Worm (Caenorhabditis elegans) whole organism, young adult: Measurements from ENCODE around the gene cav-1.

Experiments
- F49E8.2 ChIP-seq: sonication (generic microtip); optimal IDR thresholded peaks from 3 replicates; lab custom pipeline; 2017; ENCODE audit warnings: missing genetic modification characterization, mild to moderate bottlenecking, missing compliant biosample characterization, antibody characterized with exemption, moderate library complexity; ENCODE audit not compliant: insufficient read depth
- F57A8.1 ChIP-seq: fragments of 200-800 bp; sonication (Bioruptor generic); optimal IDR thresholded peaks from 2 replicates; lab custom pipeline; 2018; ENCODE audit warnings: mild to moderate bottlenecking, missing genetic modification characterization, moderate library complexity, missing compliant biosample characterization
- Y53F4B.3 ChIP-seq: fragments of 200-800 bp; sonication (Bioruptor generic); IDR thresholded peaks from 2 replicates; pipeline ENCODE4 v1.3.6; 2022; ENCODE audit warnings: missing genetic modification reagents, missing genetic modification characterization, missing compliant biosample characterization
- cebp-2 ChIP-seq: fragments of 200-800 bp; sonication (Bioruptor generic); IDR thresholded peaks from 2 replicates; pipeline ENCODE4 v1.3.6; 2022; ENCODE audit warnings: missing genetic modification characterization, missing compliant biosample characterization
- dox-1 ChIP-seq: fragments of 200-800 bp; sonication (Bioruptor generic); IDR thresholded peaks from 2 replicates; pipeline ENCODE4 v1.3.6; 2022; ENCODE audit warnings: missing genetic modification reagents, missing genetic modification characterization, missing compliant biosample characterization
- ets-4 ChIP-seq: fragments of 200-800 bp; sonication (Bioruptor generic); optimal IDR thresholded peaks from 2 replicates; lab custom pipeline; 2018; ENCODE audit warnings: mild to moderate bottlenecking, missing genetic modification characterization, missing compliant biosample characterization
- hmg-1.2 ChIP-seq: fragments of 200-800 bp; sonication (Bioruptor generic); IDR thresholded peaks from 2 replicates; pipeline ENCODE4 v1.3.6; 2022; ENCODE audit warnings: missing genetic modification reagents, missing genetic modification characterization, missing compliant biosample characterization
- nhr-90 ChIP-seq: sonication (generic microtip); optimal IDR thresholded peaks from 2 replicates; lab custom pipeline; 2016; ENCODE audit warnings: missing genotype, mild to moderate bottlenecking, missing genetic modification characterization, missing compliant biosample characterization
- pbrm-1 ChIP-seq: fragments of 200-800 bp; sonication (Bioruptor generic); IDR thresholded peaks from 2 replicates; pipeline ENCODE4 v1.3.6; 2022; ENCODE audit warnings: missing genetic modification reagents, missing genetic modification characterization, missing compliant biosample characterization
- rpc-1 ChIP-seq, 2 experiments: fragments of 150-350 bp in 1 of 2; sonication (generic microtip) in 1 of 2; optimal IDR thresholded peaks; 2 replicates each; lab custom pipeline; 2014 to 2018; ENCODE audit warnings: missing biosample characterization in 1 of 2, missing genetic modification characterization in 1 of 2, missing genetic modification reagents in 1 of 2, missing genotype in 1 of 2
- unc-130 ChIP-seq: sonication (generic microtip); optimal IDR thresholded peaks from 2 replicates; lab custom pipeline; 2016; ENCODE audit warnings: missing genetic modification reagents, missing genetic modification characterization, missing compliant biosample characterization
- unc-62 ChIP-seq: fragments of 150-350 bp; optimal IDR thresholded peaks from 2 replicates; lab custom pipeline; 2014; ENCODE audit warnings: missing biosample characterization, missing genetic modification reagents, missing genetic modification characterization

- TF ChIP-seq cebp-2 (GFP tag; lab: Robert Waterston, UW) (no peak), ets-4 (GFP tag; lab: Kevin White, UChicago) (no peak), unc-62 (no peak), rpc-1 (optimal IDR thresholded peaks at IDR 0.05; lab: Kevin White, UChicago) (no peak), rpc-1 (tag; optimal IDR thresholded peaks at IDR 0.05; lab: Kevin White, UChicago) (no peak), pbrm-1 (no peak), hmg-1.2 (no peak), Y53F4B.3 (no peak), unc-130 (GFP tag; lab: Kevin White, UChicago) (no peak), F49E8.2 (no peak), nhr-90 (tag; lab: Kevin White, UChicago) (no peak), dox-1 (GFP tag; lab: Robert Waterston, UW) (no peak), F57A8.1 (GFP tag; lab: Kevin White, UChicago) (no peak)
Observed at ce11 chrIV:9735750-9736149, 36.6 kb upstream of the cav-1 start.
